Fruit fly (Drosophila melanogaster): ENCODE results near the gene Ufl1.
A peak's percentile ranks its signal among the peaks of the same experiment; 100 is the strongest.

Gene Ufl1

dm6 chr3R:7116511-7116910 lies 42.3 kb upstream of the Ufl1 start:
- TF ChIP-seq Eip75B (GFP tag; optimal IDR thresholded peaks at IDR 0.05) (no peak), CG7368 (GFP tag; optimal IDR thresholded peaks at IDR 0.05) (no peak), dac (GFP tag; optimal IDR thresholded peaks at IDR 0.05) (no peak), CG9139 (GFP tag; optimal IDR thresholded peaks at IDR 0.05) (no peak), Ets21C (GFP tag; optimal IDR thresholded peaks at IDR 0.05) (no peak), CG34406 (GFP tag; optimal IDR thresholded peaks at IDR 0.05) (no peak), CG6276 (GFP tag; optimal IDR thresholded peaks at IDR 0.05) (no peak), Eip93F (GFP tag; optimal IDR thresholded peaks at IDR 0.05) (no peak), CG11902 (GFP tag; optimal IDR thresholded peaks at IDR 0.05) (no peak), OdsH (GFP tag; optimal IDR thresholded peaks at IDR 0.05) (no peak), pdm3 (GFP tag; optimal IDR thresholded peaks at IDR 0.05) (no peak), achi (GFP tag; optimal IDR thresholded peaks at IDR 0.05) (no peak), Met (GFP tag; optimal IDR thresholded peaks at IDR 0.05) (no peak)

DNA sequence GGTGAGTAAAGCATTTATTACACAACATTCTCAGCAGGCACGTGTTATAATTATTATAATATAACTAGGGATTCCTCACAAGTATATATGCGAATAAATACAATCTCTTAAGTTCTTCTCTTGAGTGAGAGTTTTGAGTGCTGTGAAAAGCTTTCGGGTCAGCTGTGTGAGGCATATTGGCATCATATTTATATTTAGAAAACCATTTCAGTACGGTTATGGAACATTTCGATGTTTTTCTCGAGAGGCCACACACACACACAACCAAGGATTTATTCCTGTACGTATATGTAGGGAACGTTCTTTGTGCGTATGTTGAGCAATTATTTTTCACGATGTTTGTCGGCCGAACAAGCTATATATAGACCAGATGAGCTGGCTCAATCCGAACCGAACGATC lies 38.7 kb upstream of the Ufl1 start:
- TF ChIP-seq CG4318 (GFP tag; optimal IDR thresholded peaks at IDR 0.05) (no peak), Ets21C (GFP tag; optimal IDR thresholded peaks at IDR 0.05) (no peak), CG3032 (tag; optimal IDR thresholded peaks at IDR 0.05) (no peak), Met (GFP tag; optimal IDR thresholded peaks at IDR 0.05) (no peak), CG6276 (GFP tag; optimal IDR thresholded peaks at IDR 0.05) (no peak), Eip93F (GFP tag; optimal IDR thresholded peaks at IDR 0.05) (no peak), topi (GFP tag; optimal IDR thresholded peaks at IDR 0.05) (no peak), net (GFP tag; optimal IDR thresholded peaks at IDR 0.05) (no peak), CG11762 (GFP tag; optimal IDR thresholded peaks at IDR 0.05; ENCODE audit: insufficient read depth) (no peak), CG34406 (GFP tag; optimal IDR thresholded peaks at IDR 0.05) (no peak), Smox (GFP tag; optimal IDR thresholded peaks at IDR 0.05) (no peak), CG11294 (GFP tag; IDR thresholded peaks at IDR 0.05) (no peak), Hr38 (GFP tag; optimal IDR thresholded peaks at IDR 0.05) (no peak)

- no peak for TF ChIP-seq net (GFP tag; optimal IDR thresholded peaks at IDR 0.05)
- no peak for TF ChIP-seq CG11902 (GFP tag; optimal IDR thresholded peaks at IDR 0.05)
- no peak for TF ChIP-seq Sox102F (GFP tag; optimal IDR thresholded peaks at IDR 0.05)
- TF ChIP-seq topi (GFP tag; optimal IDR thresholded peaks at IDR 0.05): no peak
- no peak for TF ChIP-seq CG10669 (GFP tag; optimal IDR thresholded peaks at IDR 0.05)
- no peak for TF ChIP-seq Lpt (GFP tag; optimal IDR thresholded peaks at IDR 0.05)
- no peak for TF ChIP-seq CG10631 (GFP tag; optimal IDR thresholded peaks at IDR 0.05)
- TF ChIP-seq Sox14 (GFP tag; optimal IDR thresholded peaks at IDR 0.05): no peak
- no peak for TF ChIP-seq vri (GFP tag; optimal IDR thresholded peaks at IDR 0.05)
- TF ChIP-seq CG6792 (GFP tag; optimal IDR thresholded peaks at IDR 0.05): no peak
- no peak for TF ChIP-seq spab (GFP tag; optimal IDR thresholded peaks at IDR 0.05)
- no peak for TF ChIP-seq Blimp-1 (GFP tag; optimal IDR thresholded peaks at IDR 0.05)
- TF ChIP-seq ss (GFP tag; optimal IDR thresholded peaks at IDR 0.05): no peak
- no peak for TF ChIP-seq Ets96B (tag; optimal IDR thresholded peaks at IDR 0.05)
- TF ChIP-seq eg (GFP tag; IDR thresholded peaks at IDR 0.05): no peak
- TF ChIP-seq CG7368 (GFP tag; optimal IDR thresholded peaks at IDR 0.05): no peak
- no peak for TF ChIP-seq fkh (GFP tag; optimal IDR thresholded peaks at IDR 0.05)
- no peak for TF ChIP-seq Eip78C (GFP tag)
- TF ChIP-seq Hr39 (GFP tag; optimal IDR thresholded peaks at IDR 0.05): no peak
Measured at dm6 chr3R:7111206-7111858, 37.1 kb upstream of the Ufl1 start.

DNA sequence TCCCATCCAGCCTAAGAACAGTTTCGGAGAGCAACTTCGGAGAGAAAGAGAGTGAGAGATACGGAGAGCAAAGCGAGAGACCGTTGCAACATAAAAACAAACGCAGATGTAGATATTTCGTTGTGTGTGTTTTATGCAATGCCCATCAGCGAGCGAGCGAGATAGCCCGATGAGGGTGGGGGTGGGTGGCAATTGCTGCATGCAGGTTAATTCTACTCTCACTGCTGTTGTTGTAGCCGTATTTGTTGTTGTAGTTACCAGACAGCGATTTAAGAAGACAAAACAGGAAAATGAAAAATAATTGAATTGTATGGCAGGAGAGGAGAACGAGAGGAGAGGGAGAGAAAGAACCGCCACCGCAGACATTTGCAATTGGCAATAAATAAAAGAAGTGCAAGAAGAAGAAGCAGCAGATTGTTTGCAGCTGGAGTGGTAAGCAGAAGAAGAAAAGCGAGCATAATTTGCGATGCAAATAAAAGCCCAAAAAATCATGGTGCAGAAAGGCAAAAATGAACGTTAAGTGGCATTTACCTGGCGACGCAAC lies 35.6 kb upstream of the Ufl1 start:
- TF ChIP-seq CG11762 (GFP tag; optimal IDR thresholded peaks at IDR 0.05; ENCODE audit: insufficient read depth): no peak
- peak; percentile 49 for TF ChIP-seq CG6808 (GFP tag; optimal IDR thresholded peaks at IDR 0.05)
- no peak for TF ChIP-seq CG3919 (GFP tag; optimal IDR thresholded peaks at IDR 0.05)
- no peak for TF ChIP-seq CG10669 (GFP tag; optimal IDR thresholded peaks at IDR 0.05)
- no peak for TF ChIP-seq Eip93F (GFP tag; optimal IDR thresholded peaks at IDR 0.05)
- no peak for TF ChIP-seq CG8319 (GFP tag; optimal IDR thresholded peaks at IDR 0.05)
- TF ChIP-seq Lpt (GFP tag; optimal IDR thresholded peaks at IDR 0.05): peak; percentile 24
- TF ChIP-seq OdsH (GFP tag; optimal IDR thresholded peaks at IDR 0.05): no peak
- TF ChIP-seq CG9139 (GFP tag; optimal IDR thresholded peaks at IDR 0.05): no peak
- no peak for TF ChIP-seq Met (GFP tag; optimal IDR thresholded peaks at IDR 0.05)
- no peak for TF ChIP-seq Sox14 (GFP tag; optimal IDR thresholded peaks at IDR 0.05)
- TF ChIP-seq topi (GFP tag; optimal IDR thresholded peaks at IDR 0.05): no peak
- TF ChIP-seq CG15336 (GFP tag; IDR thresholded peaks at IDR 0.05): no peak
- no peak for TF ChIP-seq eg (GFP tag; IDR thresholded peaks at IDR 0.05)
- peak; percentile 81 for TF ChIP-seq vri (GFP tag; optimal IDR thresholded peaks at IDR 0.05)
- no peak for TF ChIP-seq Gug (GFP tag; IDR thresholded peaks at IDR 0.05)
- no peak for TF ChIP-seq Eip75B (GFP tag; optimal IDR thresholded peaks at IDR 0.05)
- no peak for TF ChIP-seq CG7368 (GFP tag; optimal IDR thresholded peaks at IDR 0.05)
- TF ChIP-seq CG6276 (GFP tag; optimal IDR thresholded peaks at IDR 0.05): peak; percentile 23
- TF ChIP-seq Sox102F (GFP tag; optimal IDR thresholded peaks at IDR 0.05): peak; percentile 47
- no peak for TF ChIP-seq CG8632 (GFP tag; optimal IDR thresholded peaks at IDR 0.05)
- no peak for TF ChIP-seq Smox (GFP tag; optimal IDR thresholded peaks at IDR 0.05)
- peak; percentile 74 for TF ChIP-seq Eip78C (GFP tag)
- TF ChIP-seq CG1621 (tag; optimal IDR thresholded peaks at IDR 0.05): no peak

All from whole organism, prepupa.